Fruit fly (Drosophila melanogaster) whole organism, embryonic: ENCODE data around the gene ovm.

Experiments used
- CG2712 ChIP-seq: fragments of 200-800 bp; optimal IDR thresholded peaks from 3 replicates; lab custom pipeline; 2019; ENCODE audit warnings: missing biosample characterization, mild to moderate bottlenecking, missing genetic modification characterization, moderate library complexity
- CG2889 ChIP-seq: fragments of 200-800 bp; sonication (Bioruptor generic); IDR thresholded peaks from 3 replicates; pipeline ENCODE4 v1.3.6; 2022; ENCODE audit warnings: missing biosample characterization, missing genetic modification characterization
- Camta ChIP-seq: fragments of 200-800 bp; sonication (Bioruptor generic); optimal IDR thresholded peaks from 2 replicates; lab custom pipeline; 2016; ENCODE audit warnings: missing biosample characterization, missing genetic modification characterization
- Lhr ChIP-seq: fragments of 200-800 bp; sonication (Bioruptor generic); optimal IDR thresholded peaks from 3 replicates; lab custom pipeline; 2017; ENCODE audit warnings: mild to moderate bottlenecking, missing biosample characterization, missing genetic modification reagents, missing genetic modification characterization
- Sry-δ ChIP-seq: fragments of 200-800 bp; sonication (Bioruptor generic); optimal IDR thresholded peaks from 2 replicates; lab custom pipeline; 2016; ENCODE audit warnings: missing biosample characterization, missing genetic modification characterization
- ase ChIP-seq: fragments of 200-800 bp; sonication (Bioruptor generic); IDR thresholded peaks from 3 replicates; pipeline ENCODE4 v1.3.6; 2022; ENCODE audit warnings: missing biosample characterization, missing genetic modification characterization
- gem ChIP-seq: fragments of 200-800 bp; sonication (Bioruptor generic); optimal IDR thresholded peaks from 2 replicates; lab custom pipeline; 2019; ENCODE audit warnings: missing biosample characterization, mild to moderate bottlenecking, missing genetic modification characterization, moderate library complexity
- pho ChIP-seq: fragments of 200-800 bp; sonication (Bioruptor generic); optimal IDR thresholded peaks from 2 replicates; lab custom pipeline; 2016; ENCODE audit warnings: missing biosample characterization, missing genetic modification characterization
- sc ChIP-seq, 3 experiments: fragments of >200 bp in 2 of 3; fragments of 200-800 bp in 1 of 3; sonication (Bioruptor generic) in 1 of 3; optimal IDR thresholded peaks; 2 replicates in 2 of 3; 3 replicates in 1 of 3; lab custom pipeline; 2017; ENCODE audit warnings: mild to moderate bottlenecking in 1 of 3, missing biosample characterization in 1 of 3, missing genetic modification characterization in 1 of 3, missing genetic modification reagents in 1 of 3
- shn ChIP-seq: fragments of 200-800 bp; sonication (Bioruptor generic); optimal IDR thresholded peaks from 3 replicates; lab custom pipeline; 2016; ENCODE audit warnings: missing biosample characterization, missing genetic modification characterization
- sob ChIP-seq: fragments of 200-800 bp; sonication (Bioruptor generic); IDR thresholded peaks from 2 replicates; pipeline ENCODE4 v1.3.6; 2022; ENCODE audit warnings: missing biosample characterization, missing genetic modification characterization
- stc ChIP-seq: fragments of 200-800 bp; sonication (Bioruptor generic); IDR thresholded peaks from 2 replicates; pipeline ENCODE4 v1.3.6; 2022; ENCODE audit warnings: missing biosample characterization, missing genetic modification characterization

DNA sequence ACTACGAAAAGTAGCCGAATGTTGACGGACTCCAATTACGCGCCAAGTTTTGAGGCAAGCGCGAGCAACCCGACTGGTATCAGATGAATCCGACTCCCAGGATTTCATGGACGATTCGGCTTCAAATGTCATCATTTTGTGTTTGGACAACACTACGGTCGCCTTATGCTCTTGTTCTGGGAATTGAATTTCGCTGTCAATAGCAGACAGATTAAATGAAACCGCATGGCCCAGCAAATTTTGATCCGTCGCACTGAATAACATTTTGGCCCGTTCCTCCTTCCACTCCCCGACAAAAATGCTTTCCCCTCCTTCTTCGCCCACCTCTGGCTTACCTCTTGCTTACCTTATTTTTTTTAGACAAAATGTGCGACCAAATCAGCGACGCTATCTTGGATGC lies 30.7 kb downstream of the ovm start:
- no peak for TF ChIP-seq sc (optimal IDR thresholded peaks at IDR 0.05; lab: Kevin White, UChicago)
- TF ChIP-seq sc (GFP tag; optimal IDR thresholded peaks at IDR 0.05; lab: Kevin White, UChicago) = no peak
- TF ChIP-seq ase (GFP tag; lab: Robert Waterston, UW) = no peak
- TF ChIP-seq pho (GFP tag; lab: Kevin White, UChicago) = no peak
- TF ChIP-seq Sry-δ = no peak
- TF ChIP-seq sob (GFP tag; lab: Robert Waterston, UW) = no peak
- TF ChIP-seq gem (tag; lab: Kevin White, UChicago) = no peak
- no peak for TF ChIP-seq shn (GFP tag; lab: Kevin White, UChicago)
- no peak for TF ChIP-seq Camta (GFP tag; lab: Kevin White, UChicago)
- no peak for TF ChIP-seq CG2889
- TF ChIP-seq stc (GFP tag; lab: Robert Waterston, UW) = no peak
- no peak for TF ChIP-seq Lhr
- TF ChIP-seq CG2712 (tag; lab: Kevin White, UChicago) = no peak
